Worm (Caenorhabditis elegans) whole organism, L4/young adult: ENCODE results near the gene Y73F8A.27.
"Not testable (repeated sequence)": the region's sequence is repeated elsewhere in the genome, so short reads cannot be mapped to it uniquely, and the experiment has no call there.

Experiments used
- W03F9.2 ChIP-seq: fragments of 150-350 bp; optimal IDR thresholded peaks from 2 replicates; lab custom pipeline; 2014; ENCODE audit warnings: missing biosample characterization, missing genetic modification characterization
- dao-5 ChIP-seq: sonication (generic microtip); optimal IDR thresholded peaks from 2 replicates; lab custom pipeline; 2016; ENCODE audit warnings: missing genotype, missing genetic modification characterization, moderate library complexity, missing compliant biosample characterization
- him-1 ChIP-seq: sonication (generic microtip); optimal IDR thresholded peaks from 2 replicates; lab custom pipeline; 2016; ENCODE audit warnings: missing genotype, missing genetic modification reagents, missing genetic modification characterization, missing compliant biosample characterization

Gene Y73F8A.27

ce11 chrIV:15472387-15472859 is at the start of gene Y73F8A.27:
TSS of gene Y73F8A.27 (plus strand) at chrIV:15472809.
- TF ChIP-seq dao-5 (tag; lab: Kevin White, UChicago) (no peak), him-1 (peak; percentile 49), W03F9.2 (tag; lab: Kevin White, UChicago) (peak; percentile 94)

ce11 chrIV:15433805-15434204 is 38.8 kb upstream of the Y73F8A.27 start:
- TF ChIP-seq W03F9.2 (tag; lab: Kevin White, UChicago) (no peak), him-1 (no peak), dao-5 (tag; lab: Kevin White, UChicago) (no peak)

ce11 chrIV:15441308-15441707 is 31.3 kb upstream of the Y73F8A.27 start, which contains the start of gene Y73F8A.22:
TSS of gene Y73F8A.22 (minus strand) at chrIV:15441408.
- TF ChIP-seq dao-5 (tag; lab: Kevin White, UChicago) (no peak), him-1 (no peak), W03F9.2 (tag; lab: Kevin White, UChicago) (no peak)

ce11 chrIV:15444481-15444880 is 28.1 kb upstream of the Y73F8A.27 start, which contains the start of gene Y73F8A.23:
TSS of gene Y73F8A.23 (minus strand) at chrIV:15444581.
- no peak for TF ChIP-seq him-1
- no peak for TF ChIP-seq dao-5 (tag; lab: Kevin White, UChicago)
- no peak for TF ChIP-seq W03F9.2 (tag; lab: Kevin White, UChicago)

ce11 chrIV:15453137-15453788 is 19.3 kb upstream of the Y73F8A.27 start, which contains the start of gene gtf-2H4:
TSS of gene gtf-2H4 (minus strand) at chrIV:15453187.
- TF ChIP-seq him-1 (no peak), W03F9.2 (tag; lab: Kevin White, UChicago) (no peak), dao-5 (tag; lab: Kevin White, UChicago) (no peak)

ce11 chrIV:15471430-15471829 is 1.2 kb upstream of the Y73F8A.27 start, which contains the start of gene ntl-11:
TSS of gene ntl-11 (minus strand) at chrIV:15471495.
- TF ChIP-seq him-1 (peak; percentile 62), dao-5 (tag; lab: Kevin White, UChicago) (no peak), W03F9.2 (tag; lab: Kevin White, UChicago) (peak; percentile 97)

- no peak for TF ChIP-seq him-1
- no peak for TF ChIP-seq W03F9.2 (tag; lab: Kevin White, UChicago)
- TF ChIP-seq dao-5 (tag; lab: Kevin White, UChicago), result no peak
Measured at ce11 chrIV:15473588-15474271, 1.1 kb downstream of the Y73F8A.27 start, which contains the start of gene Y73F8A.26. TSS of gene Y73F8A.26 (plus strand) at chrIV:15473660.

- no peak for TF ChIP-seq W03F9.2 (tag; lab: Kevin White, UChicago)
- no peak for TF ChIP-seq dao-5 (tag; lab: Kevin White, UChicago)
- TF ChIP-seq him-1, result no peak
Measured at ce11 chrIV:15475829-15476228, 3.2 kb downstream of the Y73F8A.27 start.

ce11 chrIV:15476369-15476768 is 3.8 kb downstream of the Y73F8A.27 start:
- TF ChIP-seq dao-5 (tag; lab: Kevin White, UChicago) (no peak), him-1 (no peak), W03F9.2 (tag; lab: Kevin White, UChicago) (no peak)

- no peak for TF ChIP-seq W03F9.2 (tag; lab: Kevin White, UChicago)
- TF ChIP-seq him-1, result no peak
- no peak for TF ChIP-seq dao-5 (tag; lab: Kevin White, UChicago)
Measured at ce11 chrIV:15497263-15497662, 24.7 kb downstream of the Y73F8A.27 start, which contains the start of gene acr-24. TSS of gene acr-24 (plus strand) at chrIV:15497563.

ce11 chrIV:15521342-15521741 is 48.7 kb downstream of the Y73F8A.27 start, which contains the start of gene Y73F8A.32:
TSS of gene Y73F8A.32 (minus strand) at chrIV:15521442.
- not testable (repeated sequence) for TF ChIP-seq dao-5 (tag; lab: Kevin White, UChicago); him-1; W03F9.2 (tag; lab: Kevin White, UChicago)
